Fruit fly (Drosophila melanogaster) S2 (cell line): ENCODE measurements around the gene CG14715.

Experiments used
- CG8478 ChIP-seq: fragments of >200 bp; optimal IDR thresholded peaks from 2 replicates; lab custom pipeline; 2018
- CTCF ChIP-seq, 2 experiments: fragments of >200 bp; optimal IDR thresholded peaks; 2 replicates each; lab custom pipeline; 2018

dm6 chr3R:11637586-11637985 is 36.4 kb upstream of the CG14715 start:
- no peak for TF ChIP-seq CTCF (optimal IDR thresholded peaks at IDR 0.05; lab: Kevin White, UChicago)
- TF ChIP-seq CG8478 (lab: Kevin White, UChicago): no peak
